Worm (Caenorhabditis elegans) whole organism, L4 larva: ENCODE results near the gene fbxb-108.

Source experiments
- F49E8.2 ChIP-seq: sonication (generic microtip); optimal IDR thresholded peaks from 2 replicates; lab custom pipeline; 2016; ENCODE audit warnings: missing compliant biosample characterization, mild to moderate bottlenecking, missing genetic modification characterization, borderline replicate concordance
- jun-1 ChIP-seq: fragments of 150-350 bp; optimal IDR thresholded peaks from 2 replicates; lab custom pipeline; 2014; ENCODE audit warnings: missing biosample characterization, missing genetic modification reagents, missing genetic modification characterization
- php-3 ChIP-seq: fragments of 200-800 bp; sonication (Bioruptor generic); IDR thresholded peaks from 2 replicates; pipeline ENCODE4 v1.3.6; 2022; ENCODE audit warnings: missing genetic modification reagents, missing genetic modification characterization, missing compliant biosample characterization
- saeg-2 ChIP-seq: fragments of 200-800 bp; sonication (Bioruptor generic); IDR thresholded peaks from 2 replicates; pipeline ENCODE4 v1.3.6; 2022; ENCODE audit warnings: missing genetic modification reagents, missing genetic modification characterization, missing compliant biosample characterization
- snpc-1.2 ChIP-seq: fragments of 200-800 bp; sonication (Bioruptor generic); IDR thresholded peaks from 2 replicates; pipeline ENCODE4 v1.3.6; 2022; ENCODE audit warnings: missing genetic modification reagents, missing genetic modification characterization, missing compliant biosample characterization
- unc-62 ChIP-seq, 3 experiments: fragments of 150-350 bp in 1 of 3; sonication (generic microtip); optimal IDR thresholded peaks in 2 of 3; peaks in 1 of 3; 1 replicate in 1 of 3; 2 replicates in 2 of 3; lab custom pipeline; 2014 to 2017; ENCODE audit warnings: missing biosample characterization in 3 of 3, missing genetic modification characterization in 3 of 3, missing genetic modification reagents in 3 of 3, missing genotype in 1 of 3

- TF ChIP-seq jun-1 (no peak), php-3 (GFP tag; lab: Robert Waterston, UW) (no peak), snpc-1.2 (GFP tag; lab: Robert Waterston, UW) (no peak), saeg-2 (GFP tag; lab: Robert Waterston, UW) (no peak), unc-62 (GFP tag; optimal IDR thresholded peaks at IDR 0.05 in 1 of 2; lab: Kevin White, UChicago) (peak in 1 of 2 experiments; percentile 10), unc-62 (tag; optimal IDR thresholded peaks at IDR 0.05; lab: Kevin White, UChicago) (no peak), F49E8.2 (tag; lab: Kevin White, UChicago) (no peak)
These were observed 8.8 kb downstream of the fbxb-108 start, which contains the start of gene sdz-9 for ce11 chrII:2773534-2773933.
